Worm (Caenorhabditis elegans) whole organism, L2 larva: ENCODE data around the gene ZC21.6.

Experiments
- alr-1 ChIP-seq: fragments of 150-350 bp; optimal IDR thresholded peaks from 2 replicates; lab custom pipeline; 2014; ENCODE audit warnings: missing biosample characterization, missing genetic modification characterization
- blmp-1 ChIP-seq: sonication (generic microtip); optimal IDR thresholded peaks from 2 replicates; lab custom pipeline; 2017; ENCODE audit warnings: missing genetic modification characterization, mild to moderate bottlenecking, missing compliant biosample characterization, antibody characterized with exemption, moderate library complexity; ENCODE audit not compliant: insufficient read depth
- crh-2 ChIP-seq: sonication (generic microtip); optimal IDR thresholded peaks from 2 replicates; lab custom pipeline; 2017; ENCODE audit warnings: missing biosample characterization, missing genetic modification characterization
- fos-1 ChIP-seq: fragments of 150-350 bp; optimal IDR thresholded peaks from 2 replicates; lab custom pipeline; 2014; ENCODE audit warnings: missing biosample characterization, missing genetic modification characterization
- lin-39 ChIP-seq: fragments of 150-350 bp; optimal IDR thresholded peaks from 2 replicates; lab custom pipeline; 2014; ENCODE audit warnings: missing biosample characterization, missing genetic modification reagents, missing genetic modification characterization
- nhr-12 ChIP-seq: fragments of 150-350 bp; optimal IDR thresholded peaks from 2 replicates; lab custom pipeline; 2014; ENCODE audit warnings: missing biosample characterization, missing genetic modification characterization
- skn-1 ChIP-seq: sonication (generic microtip); optimal IDR thresholded peaks from 2 replicates; lab custom pipeline; 2017; ENCODE audit warnings: missing biosample characterization, missing genetic modification characterization
- unc-39 ChIP-seq: fragments of 150-350 bp; optimal IDR thresholded peaks from 2 replicates; lab custom pipeline; 2014; ENCODE audit warnings: missing biosample characterization, missing genetic modification characterization
- unc-55 ChIP-seq: fragments of 150-350 bp; sonication (generic microtip); optimal IDR thresholded peaks from 3 replicates; lab custom pipeline; 2014; ENCODE audit warnings: missing biosample characterization, missing genetic modification reagents, missing genetic modification characterization
- unc-62 ChIP-seq: fragments of 150-350 bp; optimal IDR thresholded peaks from 2 replicates; lab custom pipeline; 2014; ENCODE audit warnings: missing biosample characterization, missing genetic modification reagents, missing genetic modification characterization

DNA sequence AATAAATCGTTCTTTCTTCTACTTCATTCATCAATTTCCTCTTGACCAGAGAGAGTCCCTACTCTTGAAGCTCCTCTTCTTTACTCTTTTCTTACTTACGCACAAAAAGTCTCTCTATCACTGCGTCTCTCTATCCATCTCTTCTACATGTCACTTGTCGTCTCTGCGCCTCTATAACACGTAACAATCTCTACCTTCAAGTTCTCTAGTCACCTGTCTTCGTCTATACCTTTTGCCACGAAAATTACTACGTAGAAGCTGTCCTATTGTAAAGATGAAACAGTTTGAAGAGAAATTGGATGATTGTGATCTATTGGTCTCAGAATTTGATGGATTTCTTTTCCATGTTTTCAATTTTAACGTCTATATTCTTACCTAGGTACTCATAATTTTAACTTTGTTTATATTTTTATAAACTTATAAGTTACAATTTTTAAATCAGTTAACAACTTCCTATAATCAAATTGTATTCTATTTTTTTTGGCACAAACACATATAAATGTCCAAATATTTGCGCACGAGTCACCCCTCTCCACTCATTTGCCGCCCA is 11.5 kb upstream of the ZC21.6 start, which contains the start of gene C02D5.2:
- TF ChIP-seq nhr-12 (tag; lab: Kevin White, UChicago) (no peak), lin-39 (tag; lab: Kevin White, UChicago) (no peak), blmp-1 (tag; lab: Kevin White, UChicago) (peak; percentile 11), alr-1 (no peak), unc-39 (tag; lab: Kevin White, UChicago) (no peak), crh-2 (tag; lab: Kevin White, UChicago) (peak; percentile 78), unc-62 (GFP tag; lab: Kevin White, UChicago) (no peak), fos-1 (tag; lab: Kevin White, UChicago) (peak; percentile 45), unc-55 (peak; percentile 23), skn-1 (tag; lab: Kevin White, UChicago) (no peak)
